Worm (Caenorhabditis elegans) whole organism, L1 larva: ENCODE measurements around the gene srt-39.
"Not testable (repeated sequence)": the region's sequence is repeated elsewhere in the genome, so short reads cannot be mapped to it uniquely, and the experiment has no call there.

ENCODE experiments used
- C34B4.2 ChIP-seq: sonication (generic microtip); optimal IDR thresholded peaks from 2 replicates; lab custom pipeline; 2017; ENCODE audit warnings: mild to moderate bottlenecking, missing genetic modification characterization, missing compliant biosample characterization
- aha-1 ChIP-seq: fragments of 150-350 bp; optimal IDR thresholded peaks from 2 replicates; lab custom pipeline; 2014; ENCODE audit warnings: missing biosample characterization, missing genetic modification characterization
- ama-1 ChIP-seq: fragments of 150-350 bp; optimal IDR thresholded peaks from 2 replicates; lab custom pipeline; 2014
- blmp-1 ChIP-seq: fragments of 150-350 bp; optimal IDR thresholded peaks from 2 replicates; lab custom pipeline; 2014; ENCODE audit warnings: missing biosample characterization, missing genetic modification characterization
- ceh-63 ChIP-seq: fragments of 200-800 bp; sonication (Bioruptor generic); optimal IDR thresholded peaks from 2 replicates; lab custom pipeline; 2018; ENCODE audit warnings: mild to moderate bottlenecking, missing genetic modification characterization, missing compliant biosample characterization
- ceh-8 ChIP-seq: fragments of 200-800 bp; sonication (Bioruptor generic); optimal IDR thresholded peaks from 2 replicates; lab custom pipeline; 2018; ENCODE audit warnings: mild to moderate bottlenecking, missing genetic modification characterization, moderate library complexity, missing compliant biosample characterization
- ces-1 ChIP-seq: fragments of 150-350 bp; optimal IDR thresholded peaks from 2 replicates; lab custom pipeline; 2014; ENCODE audit warnings: missing biosample characterization, missing genetic modification reagents, missing genetic modification characterization
- dpl-1 ChIP-seq, 3 experiments: fragments of 150-350 bp in 2 of 3; sonication (generic microtip) in 1 of 3; optimal IDR thresholded peaks; 2 replicates each; lab custom pipeline; 2014 to 2017; ENCODE audit warnings: missing biosample characterization in 3 of 3, missing genetic modification characterization in 3 of 3, missing genetic modification reagents in 3 of 3
- dsc-1 ChIP-seq: sonication (generic microtip); optimal IDR thresholded peaks from 2 replicates; lab custom pipeline; 2016; ENCODE audit warnings: mild to moderate bottlenecking, missing genetic modification characterization, missing compliant biosample characterization
- efl-1 ChIP-seq, 4 experiments: fragments of 150-350 bp; optimal IDR thresholded peaks in 3 of 4; peaks in 1 of 4; 1 replicate in 1 of 4; 2 replicates in 3 of 4; lab custom pipeline; 2014; ENCODE audit warnings: missing biosample characterization in 2 of 4, missing genetic modification characterization in 2 of 4, missing genetic modification reagents in 2 of 4
- efl-3 ChIP-seq: fragments of 200-800 bp; sonication (Bioruptor generic); optimal IDR thresholded peaks from 2 replicates; lab custom pipeline; 2018; ENCODE audit warnings: mild to moderate bottlenecking, missing genetic modification characterization, missing compliant biosample characterization
- elt-2 ChIP-seq: sonication (generic microtip); optimal IDR thresholded peaks from 2 replicates; lab custom pipeline; 2016; ENCODE audit warnings: missing genetic modification characterization, mild to moderate bottlenecking, inconsistent platforms, missing compliant biosample characterization, missing genetic modification reagents
- elt-3 ChIP-seq, 6 experiments: fragments of 150-350 bp in 1 of 6; sonication (generic microtip); optimal IDR thresholded peaks; 2 replicates each; lab custom pipeline; 2017 to 2018; ENCODE audit warnings: missing biosample characterization in 6 of 6, missing genetic modification characterization in 6 of 6, inconsistent platforms in 1 of 6
- fkh-4 ChIP-seq: sonication (generic microtip); optimal IDR thresholded peaks from 2 replicates; lab custom pipeline; 2016; ENCODE audit warnings: missing compliant biosample characterization, missing genetic modification characterization, borderline replicate concordance
- fos-1 ChIP-seq: fragments of 150-350 bp; optimal IDR thresholded peaks from 2 replicates; lab custom pipeline; 2014; ENCODE audit warnings: missing biosample characterization, missing genetic modification characterization
- grh-1 ChIP-seq: fragments of 200-800 bp; sonication (Bioruptor generic); IDR thresholded peaks from 2 replicates; pipeline ENCODE4 v1.3.6; 2022; ENCODE audit warnings: missing genetic modification reagents, missing genetic modification characterization, missing compliant biosample characterization
- hlh-17 ChIP-seq: fragments of 200-800 bp; sonication (Bioruptor generic); optimal IDR thresholded peaks from 2 replicates; lab custom pipeline; 2018; ENCODE audit warnings: missing genetic modification characterization, mild to moderate bottlenecking, missing compliant biosample characterization, moderate library complexity, borderline replicate concordance
- hlh-4 ChIP-seq: sonication (generic microtip); optimal IDR thresholded peaks from 2 replicates; lab custom pipeline; 2016; ENCODE audit warnings: mild to moderate bottlenecking, missing genetic modification characterization, missing compliant biosample characterization
- hpl-2 ChIP-seq: fragments of 150-350 bp; optimal IDR thresholded peaks from 2 replicates; lab custom pipeline; 2014; ENCODE audit warnings: missing biosample characterization, missing genetic modification reagents, missing genetic modification characterization
- jun-1 ChIP-seq: fragments of 150-350 bp; optimal IDR thresholded peaks from 2 replicates; lab custom pipeline; 2014; ENCODE audit warnings: missing biosample characterization, missing genetic modification reagents, missing genetic modification characterization
- lin-13 ChIP-seq: fragments of 150-350 bp; optimal IDR thresholded peaks from 2 replicates; lab custom pipeline; 2014; ENCODE audit warnings: missing biosample characterization, missing genetic modification reagents, missing genetic modification characterization
- lin-14 ChIP-seq: fragments of 200-800 bp; sonication (Bioruptor generic); optimal IDR thresholded peaks from 2 replicates; lab custom pipeline; 2018; ENCODE audit warnings: mild to moderate bottlenecking, missing genetic modification characterization, moderate library complexity, missing compliant biosample characterization
- lin-35 ChIP-seq, 2 experiments: fragments of 150-350 bp; optimal IDR thresholded peaks; 2 replicates each; lab custom pipeline; 2014; ENCODE audit warnings: missing biosample characterization in 2 of 2, missing genetic modification characterization in 2 of 2, missing genetic modification reagents in 2 of 2
- lir-3 ChIP-seq: sonication (generic microtip); optimal IDR thresholded peaks from 2 replicates; lab custom pipeline; 2016; ENCODE audit warnings: mild to moderate bottlenecking, missing genetic modification characterization, moderate library complexity, missing compliant biosample characterization; ENCODE audit not compliant: poor library complexity
- lsy-2 ChIP-seq, 2 experiments: fragments of 150-350 bp; optimal IDR thresholded peaks; 2 replicates each; lab custom pipeline; 2014; ENCODE audit warnings: missing biosample characterization in 2 of 2, missing genetic modification characterization in 2 of 2
- mab-9 ChIP-seq: fragments of 200-800 bp; sonication (Bioruptor generic); IDR thresholded peaks from 2 replicates; pipeline ENCODE4 v1.3.6; 2022; ENCODE audit warnings: missing genetic modification reagents, missing genetic modification characterization, missing compliant biosample characterization
- mdl-1 ChIP-seq, 2 experiments: fragments of 150-350 bp; optimal IDR thresholded peaks; 2 replicates each; lab custom pipeline; 2014 to 2017; ENCODE audit warnings: missing biosample characterization in 2 of 2, missing genetic modification characterization in 2 of 2, inconsistent platforms in 1 of 2
- mep-1 ChIP-seq: fragments of 150-350 bp; optimal IDR thresholded peaks from 2 replicates; lab custom pipeline; 2014; ENCODE audit warnings: missing biosample characterization, missing genetic modification characterization
- nhr-11 ChIP-seq: fragments of 150-350 bp; optimal IDR thresholded peaks from 2 replicates; lab custom pipeline; 2014; ENCODE audit warnings: missing biosample characterization, missing genetic modification characterization
- nhr-12 ChIP-seq: sonication (generic microtip); optimal IDR thresholded peaks from 2 replicates; lab custom pipeline; 2017; ENCODE audit warnings: missing biosample characterization, missing genetic modification characterization
- nhr-20 ChIP-seq: sonication (generic microtip); optimal IDR thresholded peaks from 2 replicates; lab custom pipeline; 2016; ENCODE audit warnings: mild to moderate bottlenecking, missing genetic modification characterization, missing compliant biosample characterization
- nhr-237 ChIP-seq: fragments of 150-350 bp; optimal IDR thresholded peaks from 2 replicates; lab custom pipeline; 2014; ENCODE audit warnings: missing biosample characterization, missing genetic modification characterization
- nhr-47 ChIP-seq: sonication (generic microtip); optimal IDR thresholded peaks from 2 replicates; lab custom pipeline; 2016; ENCODE audit warnings: mild to moderate bottlenecking, missing genetic modification characterization, moderate library complexity, missing compliant biosample characterization
- nhr-71 ChIP-seq: sonication (generic microtip); optimal IDR thresholded peaks from 2 replicates; lab custom pipeline; 2016; ENCODE audit warnings: mild to moderate bottlenecking, missing genetic modification characterization, moderate library complexity, missing compliant biosample characterization
- nhr-84 ChIP-seq: sonication (generic microtip); optimal IDR thresholded peaks from 2 replicates; lab custom pipeline; 2017; ENCODE audit warnings: missing biosample characterization, missing genetic modification characterization
- nhr-85 ChIP-seq: sonication (generic microtip); peaks from one replicate; lab custom pipeline; 2016; ENCODE audit warnings: missing genetic modification characterization, inconsistent platforms, missing compliant biosample characterization
- pag-3 ChIP-seq: sonication (generic microtip); optimal IDR thresholded peaks from 2 replicates; lab custom pipeline; 2017; ENCODE audit warnings: missing genetic modification characterization, mild to moderate bottlenecking, missing compliant biosample characterization, antibody characterized with exemption, borderline replicate concordance; ENCODE audit not compliant: insufficient read depth
- rnt-1 ChIP-seq: sonication (generic microtip); optimal IDR thresholded peaks from 2 replicates; lab custom pipeline; 2016; ENCODE audit warnings: mild to moderate bottlenecking, missing genetic modification characterization, moderate library complexity, missing compliant biosample characterization
- snpc-4 ChIP-seq: fragments of 150-350 bp; optimal IDR thresholded peaks from 2 replicates; lab custom pipeline; 2014; ENCODE audit warnings: missing biosample characterization, missing genetic modification characterization
- snu-23 ChIP-seq: sonication (generic microtip); optimal IDR thresholded peaks from 2 replicates; lab custom pipeline; 2016; ENCODE audit warnings: missing genetic modification characterization, missing compliant biosample characterization
- sptf-1 ChIP-seq: fragments of 150-350 bp; optimal IDR thresholded peaks from 2 replicates; lab custom pipeline; 2014; ENCODE audit warnings: missing biosample characterization, missing genetic modification characterization
- tbx-2 ChIP-seq: sonication (generic microtip); optimal IDR thresholded peaks from 2 replicates; lab custom pipeline; 2016; ENCODE audit warnings: missing genetic modification characterization, missing compliant biosample characterization
- unc-130 ChIP-seq: fragments of 150-350 bp; optimal IDR thresholded peaks from 2 replicates; lab custom pipeline; 2017; ENCODE audit warnings: missing biosample characterization, missing genetic modification characterization, inconsistent platforms
- unc-30 ChIP-seq: sonication (generic microtip); optimal IDR thresholded peaks from 2 replicates; lab custom pipeline; 2017; ENCODE audit warnings: missing biosample characterization, missing genetic modification characterization
- unc-86 ChIP-seq: sonication (generic microtip); optimal IDR thresholded peaks from 2 replicates; lab custom pipeline; 2016; ENCODE audit warnings: missing genetic modification characterization, missing compliant biosample characterization
- vab-15 ChIP-seq: sonication (generic microtip); optimal IDR thresholded peaks from 2 replicates; lab custom pipeline; 2017; ENCODE audit warnings: missing genotype, mild to moderate bottlenecking, missing genetic modification characterization, missing compliant biosample characterization
- zip-4 ChIP-seq: fragments of 200-800 bp; sonication (Bioruptor generic); optimal IDR thresholded peaks from 2 replicates; lab custom pipeline; 2018; ENCODE audit warnings: mild to moderate bottlenecking, missing genetic modification characterization, moderate library complexity, missing compliant biosample characterization
- ztf-11 ChIP-seq, 2 experiments: sonication (generic microtip); optimal IDR thresholded peaks; 2 replicates each; lab custom pipeline; 2016 to 2017; ENCODE audit warnings: missing genetic modification characterization in 2 of 2, missing biosample characterization in 1 of 2, missing compliant biosample characterization in 1 of 2
- ztf-4 ChIP-seq: fragments of 150-350 bp; optimal IDR thresholded peaks from 2 replicates; lab custom pipeline; 2014; ENCODE audit warnings: missing biosample characterization, missing genetic modification characterization

Gene srt-39

ce11 chrV:12509922-12510582, 25.4 kb downstream of the srt-39 start:
- TF ChIP-seq nhr-237 (tag; lab: Kevin White, UChicago), result peak; percentile 64
- TF ChIP-seq efl-3 (GFP tag; lab: Kevin White, UChicago), result peak; percentile 45
- TF ChIP-seq efl-1 (optimal IDR thresholded peaks at IDR 0.05; lab: Kevin White, UChicago), result not testable (repeated sequence)
- TF ChIP-seq efl-1 (GFP tag; optimal IDR thresholded peaks at IDR 0.05 in 1 of 2; lab: Kevin White, UChicago), result peak in 1 of 2 experiments; percentile 80
- TF ChIP-seq ceh-63 (GFP tag; lab: Kevin White, UChicago), result peak; percentile 58
- peak; percentile 88 for TF ChIP-seq hlh-17
- peak; percentile 76 for TF ChIP-seq rnt-1 (tag; lab: Kevin White, UChicago)
- TF ChIP-seq C34B4.2 (tag; lab: Kevin White, UChicago), result peak; percentile 30
- TF ChIP-seq lir-3 (tag; lab: Kevin White, UChicago), result peak; percentile 70
- TF ChIP-seq ceh-8, result peak; percentile 59

DNA sequence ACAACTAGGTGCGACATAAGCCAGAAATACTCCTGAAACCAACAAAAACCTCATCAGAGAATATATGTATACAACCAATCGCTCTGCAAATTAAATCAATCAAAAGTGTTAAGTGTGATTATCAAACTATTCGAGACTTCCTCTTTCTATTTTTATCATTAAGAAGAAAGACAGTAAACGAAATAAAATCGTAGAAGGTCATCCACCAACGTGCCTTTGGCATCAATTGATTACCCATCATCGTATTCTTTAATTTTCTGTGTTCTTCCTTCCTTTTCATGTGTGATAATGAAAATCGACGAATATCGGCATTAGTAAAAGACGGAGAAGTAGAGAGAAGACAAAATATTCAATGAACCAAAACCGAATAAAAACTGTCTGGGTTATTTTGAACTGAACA, 27.3 kb downstream of the srt-39 start:
- TF ChIP-seq fkh-4 (tag; lab: Kevin White, UChicago) (no peak), hpl-2 (GFP tag; lab: Kevin White, UChicago) (no peak), ztf-11 (tag; optimal IDR thresholded peaks at IDR 0.05; lab: Kevin White, UChicago) (no peak), fos-1 (no peak), nhr-20 (peak; percentile 23), elt-3 (tag; optimal IDR thresholded peaks at IDR 0.05; lab: Kevin White, UChicago) (peak in 4 of 6 experiments; percentile 10 to 68 (median 44)), unc-86 (tag; lab: Kevin White, UChicago) (no peak), jun-1 (tag; lab: Kevin White, UChicago) (no peak), mdl-1 (tag; optimal IDR thresholded peaks at IDR 0.05; lab: Kevin White, UChicago) (no peak), zip-4 (GFP tag; lab: Kevin White, UChicago) (no peak), C34B4.2 (tag; lab: Kevin White, UChicago) (no peak), lsy-2 (tag; optimal IDR thresholded peaks at IDR 0.05; lab: Kevin White, UChicago) (peak in 1 of 2 experiments; percentile 26), ces-1 (no peak), ztf-4 (tag; lab: Kevin White, UChicago) (no peak), nhr-71 (tag; lab: Kevin White, UChicago) (peak; percentile 17), lin-14 (peak; percentile 56), nhr-11 (tag; lab: Kevin White, UChicago) (no peak), lin-13 (no peak), blmp-1 (tag; lab: Kevin White, UChicago) (peak; percentile 1), unc-130 (tag; lab: Kevin White, UChicago) (no peak), snpc-4 (tag; lab: Kevin White, UChicago) (no peak), nhr-47 (tag; lab: Kevin White, UChicago) (no peak), unc-30 (tag; lab: Kevin White, UChicago) (no peak), sptf-1 (no peak), nhr-85 (tag; lab: Kevin White, UChicago) (peak; percentile 80), dpl-1 (GFP tag; optimal IDR thresholded peaks at IDR 0.05; lab: Kevin White, UChicago) (no peak), aha-1 (tag; lab: Kevin White, UChicago) (no peak), lin-35 (GFP tag; optimal IDR thresholded peaks at IDR 0.05; lab: Kevin White, UChicago) (no peak), dsc-1 (tag; lab: Kevin White, UChicago) (no peak), grh-1 (GFP tag; lab: Robert Waterston, UW) (no peak), hlh-4 (tag; lab: Kevin White, UChicago) (no peak), mep-1 (tag; lab: Kevin White, UChicago) (no peak), pag-3 (tag; lab: Kevin White, UChicago) (peak; percentile 61), nhr-12 (tag; lab: Kevin White, UChicago) (no peak), elt-2 (tag; lab: Kevin White, UChicago) (no peak), nhr-237 (tag; lab: Kevin White, UChicago) (no peak), lir-3 (tag; lab: Kevin White, UChicago) (no peak), vab-15 (tag; lab: Kevin White, UChicago) (peak; percentile 53), snu-23 (GFP tag; lab: Kevin White, UChicago) (peak; percentile 14), ama-1 (lab: Kevin White, UChicago) (no peak), tbx-2 (tag; lab: Kevin White, UChicago) (peak; percentile 33), mab-9 (GFP tag; lab: Robert Waterston, UW) (no peak), nhr-84 (tag; lab: Kevin White, UChicago) (no peak)
